Worm (Caenorhabditis elegans): ENCODE measurements around the gene nsun-5.

- TF ChIP-seq nhr-11 (tag; optimal IDR thresholded peaks at IDR 0.05) (no peak), fos-1 (tag; optimal IDR thresholded peaks at IDR 0.05) (no peak), blmp-1 (tag; optimal IDR thresholded peaks at IDR 0.05; ENCODE audit: insufficient read depth) (no peak), nhr-25 (tag; optimal IDR thresholded peaks at IDR 0.05) (no peak), zag-1 (tag; optimal IDR thresholded peaks at IDR 0.05) (no peak), nhr-237 (tag; optimal IDR thresholded peaks at IDR 0.05) (no peak), ama-1 (optimal IDR thresholded peaks at IDR 0.05) (no peak), nhr-10 (tag; optimal IDR thresholded peaks at IDR 0.05) (no peak), ZK546.5 (tag; optimal IDR thresholded peaks at IDR 0.05) (no peak), nhr-23 (tag; optimal IDR thresholded peaks at IDR 0.05) (no peak), snpc-4 (tag; optimal IDR thresholded peaks at IDR 0.05) (no peak)
Observed at ce11 chrII:14938319-14938718, 31.1 kb upstream of the nsun-5 start.

All from whole organism, L2 larva.